Worm (Caenorhabditis elegans): ENCODE data around the gene rpc-11.

Gene rpc-11

DNA sequence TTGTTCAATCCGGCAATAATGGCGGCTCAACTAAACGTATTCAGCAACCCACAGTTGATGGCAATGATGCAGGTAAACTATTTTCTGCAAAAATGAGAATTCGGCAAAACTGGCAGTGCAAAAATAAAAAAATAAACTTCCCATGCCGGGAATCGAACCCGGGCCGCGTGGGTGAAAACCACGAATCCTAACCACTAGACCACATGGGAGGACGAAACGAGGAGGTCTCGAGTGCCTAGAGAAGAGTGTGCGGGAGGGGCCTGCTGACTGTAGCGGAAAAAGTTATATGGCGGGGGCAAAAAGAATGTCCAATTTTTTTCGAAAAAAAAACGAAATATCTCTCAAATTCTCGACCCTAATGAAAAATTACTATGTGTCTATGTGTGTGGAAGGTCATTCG is 21.8 kb downstream of the rpc-11 start (continued):
- TF ChIP-seq lin-1 (GFP tag; IDR thresholded peaks at IDR 0.05) (0 out of 2 replicates have a peak, but pooled peaks have one; percentile 23), aly-2 (tag; optimal IDR thresholded peaks at IDR 0.05) (no peak), ctbp-1 (GFP tag; IDR thresholded peaks at IDR 0.05) (peak; percentile 48; the same call in 1 of the 2 replicates), egl-43 (GFP tag; IDR thresholded peaks at IDR 0.05) (peak; percentile 85), mxl-3 (GFP tag; optimal IDR thresholded peaks at IDR 0.05) (peak; percentile 39), dve-1 (tag; optimal IDR thresholded peaks at IDR 0.05; ENCODE audit: insufficient read depth) (peak; percentile 38), nhr-11 (tag; optimal IDR thresholded peaks at IDR 0.05) (no peak), lin-38 (GFP tag; IDR thresholded peaks at IDR 0.05) (peak; percentile 65), dmd-6 (GFP tag; IDR thresholded peaks at IDR 0.05) (peak; percentile 62), lsy-2 (tag; optimal IDR thresholded peaks at IDR 0.05) (peak in 1 of 2 experiments; percentile 29), daf-8 (GFP tag; IDR thresholded peaks at IDR 0.05) (no peak), hlh-11 (tag; optimal IDR thresholded peaks at IDR 0.05) (peak; percentile 45), fkh-10 (GFP tag; optimal IDR thresholded peaks at IDR 0.05) (no peak), hif-1 (tag; optimal IDR thresholded peaks at IDR 0.05) (no peak), mep-1 (tag; optimal IDR thresholded peaks at IDR 0.05) (peak; percentile 69), cey-2 (tag; optimal IDR thresholded peaks at IDR 0.05; ENCODE audit: borderline replicate concordance, insufficient read depth) (no peak), attf-4 (tag; optimal IDR thresholded peaks at IDR 0.05) (no peak), F37D6.2 (tag; optimal IDR thresholded peaks at IDR 0.05) (no peak), F26F4.8 (GFP tag; conservative IDR thresholded peaks at IDR 0.05) (0 out of 2 replicates have a peak, but pooled peaks have one; percentile 50), nhr-25 (tag; optimal IDR thresholded peaks at IDR 0.05; ENCODE audit: borderline replicate concordance, insufficient read depth) (no peak), ceh-20 (GFP tag; IDR thresholded peaks at IDR 0.05) (no peak), tag-97 (GFP tag; IDR thresholded peaks at IDR 0.05) (no peak), unc-62 (GFP tag; optimal IDR thresholded peaks at IDR 0.05 in 1 of 2) (no peak), unc-62 (tag; optimal IDR thresholded peaks at IDR 0.05) (no peak), zag-1 (tag; optimal IDR thresholded peaks at IDR 0.05) (no peak), duxl-1 (tag; optimal IDR thresholded peaks at IDR 0.05; ENCODE audit: poor library complexity) (peak; percentile 54), skn-1 (tag; optimal IDR thresholded peaks at IDR 0.05) (no peak), F49E8.2 (tag; optimal IDR thresholded peaks at IDR 0.05; ENCODE audit: borderline replicate concordance) (no peak), dmd-9 (GFP tag; IDR thresholded peaks at IDR 0.05) (no peak), zfp-2 (tag; optimal IDR thresholded peaks at IDR 0.05) (no peak), hlh-30 (tag; optimal IDR thresholded peaks at IDR 0.05; ENCODE audit: insufficient read depth) (peak; percentile 59), dmd-8 (GFP tag; IDR thresholded peaks at IDR 0.05) (peak; percentile 81; the same call in 1 of the 2 replicates), mxl-2 (GFP tag; conservative IDR thresholded peaks at IDR 0.05) (no peak), zip-2 (tag; optimal IDR thresholded peaks at IDR 0.05) (no peak), lin-29 (GFP tag; IDR thresholded peaks at IDR 0.05) (no peak), nhr-42 (GFP tag; IDR thresholded peaks at IDR 0.05) (peak; percentile 65; the same call in 1 of the 2 replicates), ces-1 (GFP tag; optimal IDR thresholded peaks at IDR 0.05) (no peak), ZK546.5 (tag; optimal IDR thresholded peaks at IDR 0.05) (no peak), ZK337.2 (GFP tag; IDR thresholded peaks at IDR 0.05) (peak; percentile 38; the same call in 1 of the 2 replicates), ceh-62 (tag; optimal IDR thresholded peaks at IDR 0.05) (no peak), ceh-28 (tag; optimal IDR thresholded peaks at IDR 0.05) (no peak), jun-1 (tag; optimal IDR thresholded peaks at IDR 0.05) (no peak), nhr-41 (GFP tag; IDR thresholded peaks at IDR 0.05) (peak; percentile 69), Y105C5A.15 (GFP tag; IDR thresholded peaks at IDR 0.05) (no peak), zip-11 (GFP tag; IDR thresholded peaks at IDR 0.05) (peak; percentile 8; the same call in 1 of the 2 replicates), daf-19 (GFP tag; conservative IDR thresholded peaks at IDR 0.05) (no peak), sdz-12 (GFP tag; optimal IDR thresholded peaks at IDR 0.05) (peak; percentile 62), F44E2.7 (GFP tag; IDR thresholded peaks at IDR 0.05) (no peak), hmg-1.1 (GFP tag; IDR thresholded peaks at IDR 0.05) (peak; percentile 83), set-16 (GFP tag; IDR thresholded peaks at IDR 0.05) (peak; percentile 47; the same call in 1 of the 2 replicates), ztf-7 (tag; optimal IDR thresholded peaks at IDR 0.05) (no peak)
